Worm (Caenorhabditis elegans): ENCODE results near the gene acbp-6.

The acbp-6 gene

DNA sequence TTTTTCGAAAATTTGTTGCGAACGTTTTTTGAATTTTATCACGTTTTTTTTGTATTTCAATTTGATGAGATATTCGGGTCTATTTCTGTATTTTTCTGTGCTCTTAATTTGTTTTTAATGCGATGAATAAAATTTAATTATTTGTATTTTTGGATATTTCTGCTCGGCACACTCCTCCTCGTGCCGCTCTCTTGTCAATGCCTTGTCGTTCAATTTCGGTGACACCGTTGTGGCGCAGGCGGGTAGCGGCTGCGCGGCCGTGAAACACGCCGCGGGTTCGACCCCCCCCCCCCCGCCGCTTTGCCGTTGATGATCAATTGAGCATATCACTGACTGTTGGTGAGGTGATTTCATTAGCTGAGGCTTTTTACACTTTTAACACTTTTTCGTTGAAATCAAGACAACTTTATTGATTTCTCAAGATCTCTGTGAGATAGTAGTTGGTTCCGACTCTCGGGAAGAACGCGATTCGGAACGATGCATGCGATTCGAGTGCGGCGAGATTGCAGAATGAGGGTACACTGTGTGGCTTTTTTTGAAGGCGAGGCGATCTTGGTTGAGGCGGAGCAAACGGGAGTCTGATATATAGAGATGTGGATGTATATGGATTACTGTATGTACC, 12.8 kb downstream of the acbp-6 start (continued):
- TF ChIP-seq nhr-111 (GFP tag; optimal IDR thresholded peaks at IDR 0.05) = peak; percentile 99
- peak; percentile 88 for TF ChIP-seq mdt-29 (GFP tag; IDR thresholded peaks at IDR 0.05)
- TF ChIP-seq lsy-2 (tag; optimal IDR thresholded peaks at IDR 0.05) = peak; percentile 11 to 56
- TF ChIP-seq spr-1 (tag; optimal IDR thresholded peaks at IDR 0.05) = peak; percentile 93
- TF ChIP-seq egl-27 (tag; optimal IDR thresholded peaks at IDR 0.05) = no peak

DNA sequence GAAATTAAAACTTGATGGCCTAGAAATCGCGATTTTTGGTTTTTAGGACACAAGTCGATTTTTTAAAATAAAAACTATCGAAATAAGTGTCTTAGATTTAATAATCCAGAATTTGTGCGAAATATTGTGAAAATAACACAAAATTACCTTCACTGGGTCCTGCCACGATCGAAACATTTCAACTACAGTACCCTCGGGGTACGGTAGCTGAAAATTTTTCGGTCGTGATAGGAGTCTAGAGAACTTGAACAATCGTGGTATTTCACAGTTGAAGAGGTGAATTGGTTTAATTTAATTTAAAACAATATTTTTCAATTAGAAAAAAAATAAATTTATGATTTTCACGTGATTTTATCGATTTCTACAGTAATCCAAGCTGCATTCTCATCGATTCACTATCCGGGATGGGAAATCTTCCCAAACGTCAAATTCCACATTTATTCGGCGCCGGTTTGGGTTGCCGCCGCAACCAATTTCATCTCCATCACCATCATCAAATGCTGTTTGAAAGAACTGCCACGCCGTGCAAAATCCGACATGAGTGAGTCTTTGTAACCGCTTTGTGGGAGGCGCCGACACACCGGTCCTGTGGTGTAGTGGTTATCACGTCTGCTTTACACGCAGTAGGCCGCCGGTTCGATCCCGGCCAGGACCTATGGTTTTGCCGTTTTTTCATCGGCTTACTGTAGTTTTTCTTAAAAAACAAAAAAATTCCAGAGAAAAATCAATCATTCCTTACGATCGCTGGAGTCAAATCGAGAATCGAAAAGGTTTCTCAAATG, 14.5 kb downstream of the acbp-6 start:
- TF ChIP-seq snpc-4 (tag; optimal IDR thresholded peaks at IDR 0.05) = no peak
- TF ChIP-seq attf-4 (tag; optimal IDR thresholded peaks at IDR 0.05) = no peak
- TF ChIP-seq hlh-11 (tag; optimal IDR thresholded peaks at IDR 0.05) = peak; percentile 63
- no peak for TF ChIP-seq egl-43 (GFP tag; IDR thresholded peaks at IDR 0.05)
- TF ChIP-seq lim-7 (GFP tag; IDR thresholded peaks at IDR 0.05) = no peak
- 0 out of 2 replicates have a peak, but pooled peaks have one; percentile 47 for TF ChIP-seq vab-7 (GFP tag; IDR thresholded peaks at IDR 0.05)
- TF ChIP-seq ceh-28 (tag; optimal IDR thresholded peaks at IDR 0.05) = no peak
- TF ChIP-seq php-3 (GFP tag; IDR thresholded peaks at IDR 0.05) = peak; percentile 46; the same call in 1 of the 2 replicates
- no peak for TF ChIP-seq nhr-237 (tag; optimal IDR thresholded peaks at IDR 0.05)
- TF ChIP-seq snpc-1.2 (GFP tag; IDR thresholded peaks at IDR 0.05) = peak; percentile 66; the same call in 1 of the 2 replicates
- TF ChIP-seq madf-9 (GFP tag; conservative IDR thresholded peaks at IDR 0.05) = 0 out of 2 replicates have a peak, but pooled peaks have one; percentile 48
- peak; percentile 68 for TF ChIP-seq mep-1 (tag; optimal IDR thresholded peaks at IDR 0.05)
- peak; percentile 39 for TF ChIP-seq dve-1 (tag; optimal IDR thresholded peaks at IDR 0.05; ENCODE audit: insufficient read depth)
- no peak for TF ChIP-seq zag-1 (tag; optimal IDR thresholded peaks at IDR 0.05)
- no peak for TF ChIP-seq jun-1 (tag; optimal IDR thresholded peaks at IDR 0.05)
- peak; percentile 33 for TF ChIP-seq dpl-1 (GFP tag; optimal IDR thresholded peaks at IDR 0.05)
- TF ChIP-seq R02D3.7 (tag; optimal IDR thresholded peaks at IDR 0.05) = no peak
- TF ChIP-seq lsy-2 (tag; optimal IDR thresholded peaks at IDR 0.05) = peak in 1 of 2 experiments; percentile 53
- no peak for TF ChIP-seq F26F4.8 (GFP tag; conservative IDR thresholded peaks at IDR 0.05)
- TF ChIP-seq nhr-6 (tag; optimal IDR thresholded peaks at IDR 0.05) = no peak
- peak; percentile 4 for TF ChIP-seq spr-1 (tag; optimal IDR thresholded peaks at IDR 0.05)
- TF ChIP-seq F44E2.7 (GFP tag; IDR thresholded peaks at IDR 0.05) = no peak
- TF ChIP-seq ZK337.2 (GFP tag; IDR thresholded peaks at IDR 0.05) = 0 out of 2 replicates have a peak, but pooled peaks have one; percentile 38
- no peak for TF ChIP-seq ceh-44 (GFP tag; IDR thresholded peaks at IDR 0.05)
- TF ChIP-seq zip-2 (tag; optimal IDR thresholded peaks at IDR 0.05) = no peak
- TF ChIP-seq tag-97 (GFP tag; IDR thresholded peaks at IDR 0.05) = no peak
- TF ChIP-seq Y5F2A.4 (GFP tag; optimal IDR thresholded peaks at IDR 0.05) = no peak
- TF ChIP-seq hlh-30 (tag; optimal IDR thresholded peaks at IDR 0.05; ENCODE audit: insufficient read depth) = peak; percentile 31
- TF ChIP-seq ctbp-1 (GFP tag; IDR thresholded peaks at IDR 0.05) = no peak
- TF ChIP-seq cey-2 (tag; optimal IDR thresholded peaks at IDR 0.05; ENCODE audit: borderline replicate concordance, insufficient read depth) = no peak
- TF ChIP-seq hmg-1.1 (GFP tag; IDR thresholded peaks at IDR 0.05) = peak; percentile 76
- no peak for TF ChIP-seq ceh-20 (GFP tag; IDR thresholded peaks at IDR 0.05)
- TF ChIP-seq skn-1 (tag; optimal IDR thresholded peaks at IDR 0.05) = no peak
- no peak for TF ChIP-seq nhr-111 (GFP tag; optimal IDR thresholded peaks at IDR 0.05)
- no peak for TF ChIP-seq nhr-77 (tag; optimal IDR thresholded peaks at IDR 0.05)
- no peak for TF ChIP-seq sdz-12 (GFP tag; optimal IDR thresholded peaks at IDR 0.05)
- TF ChIP-seq nhr-41 (GFP tag; IDR thresholded peaks at IDR 0.05) = no peak
- no peak for TF ChIP-seq lin-39 (tag; optimal IDR thresholded peaks at IDR 0.05)
- no peak for TF ChIP-seq mdl-1 (tag; optimal IDR thresholded peaks at IDR 0.05)
- no peak for TF ChIP-seq nhr-76 (tag; optimal IDR thresholded peaks at IDR 0.05)
- TF ChIP-seq unc-39 (tag; optimal IDR thresholded peaks at IDR 0.05) = no peak
- no peak for TF ChIP-seq daf-16 (GFP tag; optimal IDR thresholded peaks at IDR 0.05)
- peak; percentile 41 for TF ChIP-seq daf-16 (tag; optimal IDR thresholded peaks at IDR 0.05)
- TF ChIP-seq Y48G9A.11 (GFP tag; IDR thresholded peaks at IDR 0.05) = no peak
- no peak for TF ChIP-seq zip-11 (GFP tag; IDR thresholded peaks at IDR 0.05)

Data from whole organism, L4 larva.